Fruit fly (Drosophila melanogaster): ENCODE results near the gene Septin2.

DNA sequence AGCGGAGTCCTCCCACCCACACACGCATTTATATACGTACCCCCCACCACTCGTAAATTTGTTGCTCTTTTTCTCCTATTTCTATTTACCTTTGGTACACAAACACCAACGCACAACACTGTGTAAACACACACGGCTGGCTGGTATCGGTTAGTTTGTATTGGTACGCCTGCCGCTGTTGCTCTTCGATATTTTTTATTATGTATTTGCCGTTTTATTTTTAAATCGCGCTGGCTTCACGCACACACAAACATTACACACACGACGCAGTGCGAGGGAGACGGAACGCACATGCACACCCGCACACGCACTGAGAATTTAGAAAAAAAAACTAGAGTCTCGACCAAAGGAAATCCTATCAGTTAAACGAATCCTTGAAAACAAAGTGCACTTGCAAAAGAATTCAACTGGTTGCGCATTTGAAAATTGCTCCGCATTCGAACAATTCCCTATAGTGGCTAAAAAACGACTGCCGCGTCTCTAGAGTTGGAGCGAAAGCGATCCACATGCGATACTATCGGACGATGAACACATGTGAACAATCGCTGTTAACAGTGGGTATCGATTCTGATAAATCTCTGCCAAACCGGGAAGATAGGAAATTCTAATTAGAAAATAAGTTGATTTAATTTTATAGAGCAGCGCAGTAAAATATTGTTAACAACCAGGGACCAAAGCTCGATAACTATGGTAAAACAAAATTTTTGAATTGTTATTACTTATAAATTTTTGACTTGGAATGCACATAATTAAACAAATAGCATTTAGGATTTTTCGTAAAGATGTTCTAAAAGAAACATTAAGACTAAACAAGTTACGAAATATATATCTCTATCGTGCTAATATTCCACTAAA is 37.3 kb downstream of the Septin2 start:
- TF ChIP-seq pan (optimal IDR thresholded peaks at IDR 0.05) (no peak), Dll (optimal IDR thresholded peaks at IDR 0.05) (no peak), usp (GFP tag; optimal IDR thresholded peaks at IDR 0.05) (no peak), EcR (GFP tag; optimal IDR thresholded peaks at IDR 0.05) (no peak)

All from whole organism.